Fruit fly (Drosophila melanogaster) whole organism, embryonic: Measurements from ENCODE around the gene Adsl.

Experiments used
- CG10267 ChIP-seq: fragments of 200-800 bp; sonication (Bioruptor generic); optimal IDR thresholded peaks from 2 replicates; lab custom pipeline; 2018; ENCODE audit warnings: missing biosample characterization, mild to moderate bottlenecking, missing genetic modification characterization, moderate library complexity
- CG10274 ChIP-seq: fragments of 200-800 bp; sonication (Bioruptor generic); optimal IDR thresholded peaks from 3 replicates; lab custom pipeline; 2017; ENCODE audit warnings: missing biosample characterization, mild to moderate bottlenecking, missing genetic modification characterization
- CG14860 ChIP-seq: fragments of 200-800 bp; sonication (Bioruptor generic); IDR thresholded peaks from 3 replicates; pipeline ENCODE4 v1.3.6; 2022; ENCODE audit warnings: missing biosample characterization, missing genetic modification characterization; ENCODE audit not compliant: partially characterized antibody
- CG18476 ChIP-seq: fragments of 200-800 bp; sonication (Bioruptor generic); optimal IDR thresholded peaks from 2 replicates; lab custom pipeline; 2016; ENCODE audit warnings: missing biosample characterization, mild to moderate bottlenecking, missing genetic modification characterization
- CG33557 ChIP-seq: fragments of 200-800 bp; sonication (Bioruptor generic); optimal IDR thresholded peaks from 2 replicates; lab custom pipeline; 2019; ENCODE audit warnings: missing biosample characterization, mild to moderate bottlenecking, missing genetic modification characterization, moderate library complexity
- MBD-R2 ChIP-seq: fragments of 200-800 bp; sonication (Bioruptor generic); IDR thresholded peaks from 2 replicates; pipeline ENCODE4 v1.3.6; 2022; ENCODE audit warnings: missing biosample characterization, missing genetic modification characterization
- PHDP ChIP-seq: fragments of 200-800 bp; sonication (Bioruptor generic); optimal IDR thresholded peaks from 3 replicates; lab custom pipeline; 2018; ENCODE audit warnings: missing biosample characterization, mild to moderate bottlenecking, missing genetic modification characterization, moderate library complexity
- Pdp1 ChIP-seq, 2 experiments: fragments of 200-800 bp; sonication (Bioruptor generic); optimal IDR thresholded peaks; 3 replicates each; lab custom pipeline; 2016; ENCODE audit warnings: missing biosample characterization in 2 of 2, missing genetic modification characterization in 2 of 2, mild to moderate bottlenecking in 1 of 2, moderate library complexity in 1 of 2
- chinmo ChIP-seq: fragments of 200-800 bp; sonication (Bioruptor generic); IDR thresholded peaks from 4 replicates; pipeline ENCODE4 v1.3.6; 2022; ENCODE audit warnings: missing biosample characterization, missing genetic modification characterization; ENCODE audit not compliant: partially characterized antibody
- croc ChIP-seq: fragments of 200-800 bp; sonication (Bioruptor generic); conservative IDR thresholded peaks from 3 replicates; pipeline ENCODE4 v1.3.6; 2022; ENCODE audit warnings: missing biosample characterization, missing genetic modification characterization
- zfh2 ChIP-seq: fragments of 200-800 bp; sonication (Bioruptor generic); optimal IDR thresholded peaks from 2 replicates; lab custom pipeline; 2016; ENCODE audit warnings: missing biosample characterization, missing genetic modification characterization

dm6 chr3R:17028393-17028792 is 7.5 kb upstream of the Adsl start, which contains the start of gene CG5225:
- no peak for TF ChIP-seq MBD-R2 (GFP tag; lab: Robert Waterston, UW)
- TF ChIP-seq CG33557 (GFP tag; lab: Kevin White, UChicago): no peak
- no peak for TF ChIP-seq zfh2 (GFP tag; lab: Kevin White, UChicago)
- no peak for TF ChIP-seq CG10274 (GFP tag; lab: Kevin White, UChicago)
- no peak for TF ChIP-seq CG18476 (GFP tag; lab: Kevin White, UChicago)
- no peak for TF ChIP-seq Pdp1 (GFP tag; optimal IDR thresholded peaks at IDR 0.05; lab: Kevin White, UChicago)
- no peak for TF ChIP-seq croc
- no peak for TF ChIP-seq CG10267 (tag; lab: Kevin White, UChicago)
- TF ChIP-seq PHDP: no peak
- TF ChIP-seq chinmo (GFP tag; lab: Robert Waterston, UW): no peak
- TF ChIP-seq CG14860 (GFP tag; lab: Robert Waterston, UW): no peak
